Fruit fly (Drosophila melanogaster) whole organism, embryonic: ENCODE data around the gene CG7512.

Experiments
- Adf1 ChIP-seq: fragments of 200-800 bp; sonication (Bioruptor generic); IDR thresholded peaks from 2 replicates; pipeline ENCODE4 v1.3.6; 2022; ENCODE audit warnings: missing biosample characterization, missing genetic modification characterization
- Aef1 ChIP-seq: fragments of 200-800 bp; sonication (Bioruptor generic); IDR thresholded peaks from 3 replicates; pipeline ENCODE4 v1.3.6; 2022; ENCODE audit warnings: missing biosample characterization, missing genetic modification characterization
- B-H1 ChIP-seq: fragments of 200-800 bp; sonication (Bioruptor generic); IDR thresholded peaks from 3 replicates; pipeline ENCODE4 v1.3.6; 2022; ENCODE audit warnings: missing biosample characterization, missing genetic modification characterization
- CG1024 ChIP-seq: fragments of 200-800 bp; sonication (Bioruptor generic); IDR thresholded peaks from 2 replicates; pipeline ENCODE4 v1.3.6; 2022; ENCODE audit warnings: missing biosample characterization, missing genetic modification characterization
- CG10543 ChIP-seq: fragments of 200-800 bp; sonication (Bioruptor generic); optimal IDR thresholded peaks from 3 replicates; lab custom pipeline; 2017; ENCODE audit warnings: missing biosample characterization, mild to moderate bottlenecking, missing genetic modification characterization, moderate library complexity
- CG10654 ChIP-seq: fragments of 200-800 bp; sonication (Bioruptor generic); optimal IDR thresholded peaks from 2 replicates; lab custom pipeline; 2016; ENCODE audit warnings: missing biosample characterization, missing genetic modification characterization
- CG12155 ChIP-seq: fragments of 200-800 bp; sonication (Bioruptor generic); optimal IDR thresholded peaks from 3 replicates; lab custom pipeline; 2016; ENCODE audit warnings: missing biosample characterization, missing genetic modification characterization
- CG1233 ChIP-seq: fragments of 200-800 bp; sonication (Bioruptor generic); optimal IDR thresholded peaks from 4 replicates; lab custom pipeline; 2018; ENCODE audit warnings: missing biosample characterization, mild to moderate bottlenecking, missing genetic modification characterization
- CG17186 ChIP-seq: fragments of 200-800 bp; sonication (Bioruptor generic); optimal IDR thresholded peaks from 3 replicates; lab custom pipeline; 2017; ENCODE audit warnings: missing biosample characterization, missing genetic modification reagents, missing genetic modification characterization
- CG2120 ChIP-seq: fragments of 200-800 bp; sonication (Bioruptor generic); optimal IDR thresholded peaks from 3 replicates; lab custom pipeline; 2016; ENCODE audit warnings: missing biosample characterization, missing genetic modification characterization
- CG3163 ChIP-seq: fragments of 200-800 bp; sonication (Bioruptor generic); optimal IDR thresholded peaks from 3 replicates; lab custom pipeline; 2016; ENCODE audit warnings: missing biosample characterization, missing genetic modification characterization
- CG3281 ChIP-seq: fragments of 200-800 bp; sonication (Bioruptor generic); optimal IDR thresholded peaks from 3 replicates; lab custom pipeline; 2017; ENCODE audit warnings: missing biosample characterization, mild to moderate bottlenecking, missing genetic modification characterization
- CG4820 ChIP-seq: fragments of 200-800 bp; sonication (Bioruptor generic); optimal IDR thresholded peaks from 3 replicates; lab custom pipeline; 2016; ENCODE audit warnings: missing biosample characterization, missing genetic modification characterization
- CG6683 ChIP-seq: fragments of 200-800 bp; sonication (Bioruptor generic); optimal IDR thresholded peaks from 2 replicates; lab custom pipeline; 2017; ENCODE audit warnings: missing biosample characterization, mild to moderate bottlenecking, missing genetic modification characterization, missing genetic modification reagents
- CG6689 ChIP-seq: fragments of 200-800 bp; sonication (Bioruptor generic); IDR thresholded peaks from 2 replicates; pipeline ENCODE4 v1.3.6; 2022; ENCODE audit warnings: missing biosample characterization, missing genetic modification characterization
- CG7786 ChIP-seq: fragments of 200-800 bp; sonication (Bioruptor generic); optimal IDR thresholded peaks from 2 replicates; lab custom pipeline; 2016; ENCODE audit warnings: missing biosample characterization, missing genetic modification characterization
- CG7987 ChIP-seq: fragments of 200-800 bp; sonication (Bioruptor generic); optimal IDR thresholded peaks from 2 replicates; lab custom pipeline; 2018; ENCODE audit warnings: missing biosample characterization, mild to moderate bottlenecking, missing genetic modification characterization, moderate library complexity
- CTCF ChIP-seq: fragments of 200-800 bp; sonication (Bioruptor generic); optimal IDR thresholded peaks from 2 replicates; lab custom pipeline; 2017; ENCODE audit warnings: missing biosample characterization, mild to moderate bottlenecking, missing genetic modification characterization, moderate library complexity
- D19A ChIP-seq: fragments of 200-800 bp; optimal IDR thresholded peaks from 3 replicates; lab custom pipeline; 2019; ENCODE audit warnings: missing biosample characterization, mild to moderate bottlenecking, missing genetic modification characterization, moderate library complexity
- ERR ChIP-seq: fragments of 200-800 bp; sonication (Bioruptor generic); optimal IDR thresholded peaks from 2 replicates; lab custom pipeline; 2016; ENCODE audit warnings: missing biosample characterization, missing genetic modification characterization
- Hey ChIP-seq: fragments of 200-800 bp; sonication (Bioruptor generic); optimal IDR thresholded peaks from 3 replicates; lab custom pipeline; 2018; ENCODE audit warnings: missing biosample characterization, mild to moderate bottlenecking, missing genetic modification characterization
- Spps ChIP-seq: fragments of 200-800 bp; sonication (Bioruptor generic); optimal IDR thresholded peaks from 2 replicates; lab custom pipeline; 2018; ENCODE audit warnings: missing biosample characterization, mild to moderate bottlenecking, missing genetic modification characterization
- Xrp1 ChIP-seq: fragments of 200-800 bp; sonication (Bioruptor generic); IDR thresholded peaks from 2 replicates; pipeline ENCODE4 v1.3.6; 2022; ENCODE audit warnings: missing biosample characterization, missing genetic modification characterization
- ab ChIP-seq: fragments of 200-800 bp; sonication (Bioruptor generic); optimal IDR thresholded peaks from 2 replicates; lab custom pipeline; 2016; ENCODE audit warnings: missing biosample characterization, missing genetic modification characterization
- ash1 ChIP-seq: fragments of 200-800 bp; sonication (Bioruptor generic); optimal IDR thresholded peaks from 2 replicates; lab custom pipeline; 2018; ENCODE audit warnings: missing biosample characterization, mild to moderate bottlenecking, missing genetic modification characterization
- bcd ChIP-seq: fragments of 200-800 bp; sonication (Bioruptor generic); optimal IDR thresholded peaks from 2 replicates; lab custom pipeline; 2017; ENCODE audit warnings: missing biosample characterization, mild to moderate bottlenecking, missing genetic modification characterization
- bowl ChIP-seq: fragments of 200-800 bp; sonication (Bioruptor generic); IDR thresholded peaks from 2 replicates; pipeline ENCODE4 v1.3.6; 2022; ENCODE audit warnings: missing biosample characterization, missing genetic modification characterization
- cato ChIP-seq: fragments of 200-800 bp; sonication (Bioruptor generic); optimal IDR thresholded peaks from 2 replicates; lab custom pipeline; 2016; ENCODE audit warnings: missing biosample characterization, missing genetic modification characterization, borderline replicate concordance
- chif ChIP-seq, 2 experiments: fragments of 200-800 bp; sonication (Bioruptor generic); optimal IDR thresholded peaks; 3 replicates each; lab custom pipeline; 2016; ENCODE audit warnings: missing biosample characterization in 2 of 2, missing genetic modification characterization in 2 of 2
- crc ChIP-seq: fragments of 200-800 bp; sonication (Bioruptor generic); optimal IDR thresholded peaks from 2 replicates; lab custom pipeline; 2016; ENCODE audit warnings: missing biosample characterization, missing genetic modification characterization
- fd96Cb ChIP-seq: fragments of 200-800 bp; sonication (Bioruptor generic); optimal IDR thresholded peaks from 2 replicates; lab custom pipeline; 2018; ENCODE audit warnings: missing biosample characterization, mild to moderate bottlenecking, missing genetic modification characterization, moderate library complexity
- ftz-f1 ChIP-seq: fragments of 200-800 bp; sonication (Bioruptor generic); optimal IDR thresholded peaks from 2 replicates; lab custom pipeline; 2016; ENCODE audit warnings: missing biosample characterization, missing genetic modification characterization
- gem ChIP-seq: fragments of 200-800 bp; sonication (Bioruptor generic); optimal IDR thresholded peaks from 2 replicates; lab custom pipeline; 2019; ENCODE audit warnings: missing biosample characterization, mild to moderate bottlenecking, missing genetic modification characterization, moderate library complexity
- ham ChIP-seq: fragments of 200-800 bp; sonication (Bioruptor generic); IDR thresholded peaks from 2 replicates; pipeline ENCODE4 v1.3.6; 2022; ENCODE audit warnings: missing biosample characterization, missing genetic modification characterization
- inv ChIP-seq: fragments of 200-800 bp; sonication (Bioruptor generic); IDR thresholded peaks from 2 replicates; pipeline ENCODE4 v1.3.6; 2022; ENCODE audit warnings: missing biosample characterization, missing genetic modification characterization; ENCODE audit not compliant: partially characterized antibody
- lbe ChIP-seq: fragments of 200-800 bp; sonication (Bioruptor generic); optimal IDR thresholded peaks from 2 replicates; lab custom pipeline; 2016; ENCODE audit warnings: missing biosample characterization, mild to moderate bottlenecking, missing genetic modification characterization
- lola ChIP-seq, 3 experiments: fragments of >200 bp in 2 of 3; fragments of 200-800 bp in 1 of 3; sonication (Bioruptor generic) in 1 of 3; optimal IDR thresholded peaks; 2 replicates each; lab custom pipeline; 2017 to 2019; ENCODE audit warnings: missing biosample characterization in 3 of 3, missing genetic modification characterization in 3 of 3, mild to moderate bottlenecking in 1 of 3, moderate library complexity in 1 of 3
- mirr ChIP-seq: fragments of 200-800 bp; sonication (Bioruptor generic); optimal IDR thresholded peaks from 3 replicates; lab custom pipeline; 2018; ENCODE audit warnings: missing biosample characterization, mild to moderate bottlenecking, missing genetic modification characterization
- pan ChIP-seq, 4 experiments: fragments of >200 bp in 3 of 4; fragments of 200-800 bp in 1 of 4; sonication (Bioruptor generic) in 1 of 4; optimal IDR thresholded peaks in 3 of 4; IDR thresholded peaks in 1 of 4; 2 replicates each; pipeline versions ENCODE4 v1.3.6 to Lab custom; 2017 to 2022; ENCODE audit warnings: missing biosample characterization in 2 of 4, missing genetic modification characterization in 2 of 4, mixed read lengths in 1 of 4
- run ChIP-seq: fragments of 200-800 bp; sonication (Bioruptor generic); optimal IDR thresholded peaks from 3 replicates; lab custom pipeline; 2018; ENCODE audit warnings: missing biosample characterization, mild to moderate bottlenecking, missing genetic modification characterization
- shn ChIP-seq: fragments of 200-800 bp; sonication (Bioruptor generic); optimal IDR thresholded peaks from 3 replicates; lab custom pipeline; 2016; ENCODE audit warnings: missing biosample characterization, missing genetic modification characterization
- sim ChIP-seq: fragments of 200-800 bp; sonication (Bioruptor generic); IDR thresholded peaks from 2 replicates; pipeline ENCODE4 v1.3.6; 2022; ENCODE audit warnings: missing biosample characterization, missing genetic modification characterization
- sna ChIP-seq: fragments of 200-800 bp; sonication (Bioruptor generic); IDR thresholded peaks from 2 replicates; pipeline ENCODE4 v1.3.6; 2022; ENCODE audit warnings: missing biosample characterization, missing genetic modification characterization; ENCODE audit not compliant: partially characterized antibody
- twi ChIP-seq: fragments of 200-800 bp; optimal IDR thresholded peaks from 2 replicates; lab custom pipeline; 2019; ENCODE audit warnings: missing biosample characterization, mild to moderate bottlenecking, missing genetic modification characterization, moderate library complexity
- vfl ChIP-seq: fragments of 200-800 bp; sonication (Bioruptor generic); optimal IDR thresholded peaks from 2 replicates; lab custom pipeline; 2016; ENCODE audit warnings: missing biosample characterization, missing genetic modification characterization
- zen2 ChIP-seq: fragments of 200-800 bp; sonication (Bioruptor generic); IDR thresholded peaks from 3 replicates; pipeline ENCODE4 v1.3.6; 2022; ENCODE audit warnings: missing biosample characterization, missing genetic modification characterization; ENCODE audit not compliant: partially characterized antibody

The CG7512 gene

DNA sequence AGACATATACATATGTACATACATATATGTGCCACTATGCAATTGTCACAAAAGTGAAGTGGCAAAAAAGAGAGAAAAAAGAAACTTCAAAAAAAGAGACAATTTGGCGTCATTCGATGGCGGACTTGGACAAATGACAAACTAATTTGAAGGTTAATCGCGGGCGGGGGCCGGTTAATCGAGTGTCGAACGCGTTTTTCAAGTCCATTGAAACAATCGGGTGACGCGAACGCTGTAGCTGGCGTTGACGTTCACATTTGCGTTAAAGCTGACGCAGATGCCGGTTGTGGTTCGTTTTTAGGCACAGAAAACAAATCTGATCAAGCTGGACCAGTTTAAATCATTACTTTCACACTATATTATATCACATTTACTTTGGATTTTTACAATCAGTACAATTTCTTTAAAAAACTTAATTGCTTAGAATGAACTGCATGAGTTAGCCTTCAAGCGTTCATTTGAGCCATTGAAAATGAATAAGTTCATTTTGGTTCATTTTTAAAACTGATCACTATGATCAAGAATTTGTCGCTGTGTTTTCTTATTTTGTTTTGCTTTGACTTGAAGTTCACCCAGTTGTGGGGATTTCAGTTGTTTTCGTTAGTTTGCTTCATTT, 20.3 kb downstream of the CG7512 start (continued):
- TF ChIP-seq inv = no peak
- TF ChIP-seq chif (GFP tag; optimal IDR thresholded peaks at IDR 0.05; lab: Kevin White, UChicago) = peak in 1 of 2 experiments; percentile 18
- no peak for TF ChIP-seq lbe (GFP tag; lab: Kevin White, UChicago)
- TF ChIP-seq crc (GFP tag; lab: Kevin White, UChicago) = no peak
- peak; percentile 4 for TF ChIP-seq bcd (GFP tag; lab: Kevin White, UChicago)
- TF ChIP-seq CG1233 (GFP tag; lab: Kevin White, UChicago) = peak; percentile 34
- no peak for TF ChIP-seq sna (GFP tag; lab: Robert Waterston, UW)
- no peak for TF ChIP-seq run (tag; lab: Kevin White, UChicago)

dm6 chr3L:11534391-11535246, 21.1 kb downstream of the CG7512 start:
- TF ChIP-seq Adf1 (GFP tag; lab: Robert Waterston, UW) (peak; percentile 85), ERR (GFP tag; lab: Kevin White, UChicago) (no peak), lola (GFP tag; optimal IDR thresholded peaks at IDR 0.05; lab: Kevin White, UChicago) (no peak), bowl (GFP tag; lab: Robert Waterston, UW) (no peak), sna (GFP tag; lab: Robert Waterston, UW) (no peak), CG7987 (GFP tag; lab: Kevin White, UChicago) (no peak), cato (no peak), Hey (tag; lab: Kevin White, UChicago) (no peak), CG2120 (GFP tag; lab: Kevin White, UChicago) (no peak), ab (no peak), CG6689 (GFP tag; lab: Robert Waterston, UW) (no peak), bcd (GFP tag; lab: Kevin White, UChicago) (no peak), zen2 (0 out of 3 replicates have a peak, but pooled peaks have one; percentile 48), mirr (GFP tag; lab: Kevin White, UChicago) (no peak), B-H1 (GFP tag; lab: Robert Waterston, UW) (no peak; the same call in 2 of the 3 replicates), CG7786 (GFP tag; lab: Kevin White, UChicago) (no peak), CG3281 (GFP tag; lab: Kevin White, UChicago) (no peak), Spps (no peak), Xrp1 (no peak), D19A (tag; lab: Kevin White, UChicago) (no peak), CG17186 (GFP tag; lab: Kevin White, UChicago) (no peak), shn (GFP tag; lab: Kevin White, UChicago) (no peak), ham (GFP tag; lab: Robert Waterston, UW) (no peak), sim (GFP tag; lab: Robert Waterston, UW) (no peak), fd96Cb (tag; lab: Kevin White, UChicago) (no peak), CG3163 (GFP tag; lab: Kevin White, UChicago) (no peak), CG10654 (GFP tag; lab: Kevin White, UChicago) (no peak), CG4820 (GFP tag; lab: Kevin White, UChicago) (no peak), CG12155 (GFP tag; lab: Kevin White, UChicago) (no peak), CG1024 (GFP tag; lab: Robert Waterston, UW) (no peak), ftz-f1 (GFP tag; lab: Kevin White, UChicago) (peak; percentile 53), Aef1 (GFP tag; lab: Robert Waterston, UW) (no peak), CTCF (GFP tag; lab: Kevin White, UChicago) (no peak), gem (tag; lab: Kevin White, UChicago) (peak; percentile 61), ash1 (GFP tag; lab: Kevin White, UChicago) (no peak), CG10543 (GFP tag; lab: Kevin White, UChicago) (peak; percentile 55), twi (tag; lab: Kevin White, UChicago) (no peak), pan (optimal IDR thresholded peaks at IDR 0.05; lab: Kevin White, UChicago) (no peak), pan (GFP tag; optimal IDR thresholded peaks at IDR 0.05 in 1 of 2, IDR thresholded peaks at IDR 0.05 in 1 of 2) (peak in 1 of 2 experiments; percentile 33), vfl (GFP tag; lab: Kevin White, UChicago) (no peak), CG6683 (GFP tag; lab: Kevin White, UChicago) (no peak)
